Fruit fly (Drosophila melanogaster): ENCODE data around the gene ifc.

The ifc gene

DNA sequence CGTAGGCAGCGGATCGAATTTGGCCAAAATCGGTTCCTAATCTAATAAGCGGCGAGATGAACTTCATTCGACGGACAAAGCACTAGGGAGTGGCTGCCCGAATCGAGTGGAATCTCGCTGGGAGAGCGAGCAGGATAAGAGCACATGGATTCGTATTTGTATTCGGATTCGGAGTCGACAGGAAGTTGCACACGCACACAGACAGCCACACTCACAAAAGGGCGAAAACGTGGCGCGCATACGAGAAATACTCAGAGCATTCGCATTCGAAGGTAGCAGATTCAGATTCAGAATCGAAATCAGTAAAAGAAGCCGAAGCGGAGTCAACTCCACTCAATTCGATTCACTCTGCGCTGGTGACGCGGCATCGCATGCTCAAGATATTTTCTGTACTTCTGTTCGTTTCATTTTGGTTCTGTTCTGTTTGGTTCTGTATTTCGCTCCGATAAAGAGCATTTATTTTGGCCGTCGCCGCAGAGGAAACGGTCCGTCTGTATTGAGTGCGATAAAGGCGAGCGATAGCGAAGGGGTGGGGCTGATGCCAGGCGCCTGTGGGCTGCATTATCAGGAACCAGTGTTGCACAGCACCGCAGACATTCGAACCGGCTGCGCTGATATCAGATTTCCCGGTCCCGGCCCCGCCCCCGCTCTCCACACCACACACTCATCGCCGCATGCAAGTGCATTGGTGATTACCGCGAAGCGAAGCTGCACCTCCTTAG lies 7.7 kb upstream of the ifc start (continued):
- TF ChIP-seq Opbp (GFP tag; IDR thresholded peaks at IDR 0.05; ENCODE audit: partially characterized antibody) (no peak), lmd (GFP tag; IDR thresholded peaks at IDR 0.05) (no peak), Med (GFP tag) (peak; percentile 62), CG11560 (tag; IDR thresholded peaks at IDR 0.05) (no peak), CG10267 (tag; optimal IDR thresholded peaks at IDR 0.05) (peak; percentile 85), lov (optimal IDR thresholded peaks at IDR 0.05) (no peak), lov (GFP tag; IDR thresholded peaks at IDR 0.05) (no peak), H2.0 (GFP tag; IDR thresholded peaks at IDR 0.05) (no peak), Bdp1 (GFP tag; optimal IDR thresholded peaks at IDR 0.05) (no peak), crol (GFP tag; IDR thresholded peaks at IDR 0.05) (no peak), chn (GFP tag; optimal IDR thresholded peaks at IDR 0.05) (peak; percentile 55), CG15073 (GFP tag; optimal IDR thresholded peaks at IDR 0.05) (no peak), CG18619 (GFP tag; optimal IDR thresholded peaks at IDR 0.05) (no peak), unc-4 (GFP tag; IDR thresholded peaks at IDR 0.05; ENCODE audit: partially characterized antibody) (no peak), hbn (GFP tag; IDR thresholded peaks at IDR 0.05; ENCODE audit: partially characterized antibody) (no peak), sna (GFP tag; IDR thresholded peaks at IDR 0.05; ENCODE audit: partially characterized antibody) (no peak), gcm (GFP tag; optimal IDR thresholded peaks at IDR 0.05) (no peak), stwl (tag; optimal IDR thresholded peaks at IDR 0.05) (peak; percentile 2), CG15479 (GFP tag; optimal IDR thresholded peaks at IDR 0.05) (peak; percentile 94), mam (GFP tag; optimal IDR thresholded peaks at IDR 0.05) (no peak), vvl (GFP tag; IDR thresholded peaks at IDR 0.05) (no peak), MBD-R2 (GFP tag; IDR thresholded peaks at IDR 0.05) (no peak), CG9437 (GFP tag; optimal IDR thresholded peaks at IDR 0.05) (no peak), esg (GFP tag; conservative IDR thresholded peaks at IDR 0.05) (no peak), Hr39 (optimal IDR thresholded peaks at IDR 0.05) (no peak), pum (GFP tag; optimal IDR thresholded peaks at IDR 0.05) (no peak), Deaf1 (tag; optimal IDR thresholded peaks at IDR 0.05) (peak; percentile 58), maf-S (GFP tag; optimal IDR thresholded peaks at IDR 0.05) (no peak), Jarid2 (GFP tag; optimal IDR thresholded peaks at IDR 0.05) (no peak), NC2α (GFP tag; optimal IDR thresholded peaks at IDR 0.05) (no peak), lilli (GFP tag; optimal IDR thresholded peaks at IDR 0.05) (no peak), Dfd (GFP tag; optimal IDR thresholded peaks at IDR 0.05) (no peak), Atf-2 (GFP tag; optimal IDR thresholded peaks at IDR 0.05) (no peak), CG13287 (GFP tag; IDR thresholded peaks at IDR 0.05; ENCODE audit: partially characterized antibody) (no peak), CG2678 (tag; optimal IDR thresholded peaks at IDR 0.05) (no peak), inv (GFP tag; IDR thresholded peaks at IDR 0.05; ENCODE audit: partially characterized antibody) (no peak), CG10366 (GFP tag; IDR thresholded peaks at IDR 0.05) (no peak), CG16779 (GFP tag; IDR thresholded peaks at IDR 0.05) (no peak), pfk (GFP tag; optimal IDR thresholded peaks at IDR 0.05) (no peak), CG8089 (GFP tag; optimal IDR thresholded peaks at IDR 0.05) (no peak), CG17568 (GFP tag; optimal IDR thresholded peaks at IDR 0.05) (no peak), CG10462 (GFP tag; optimal IDR thresholded peaks at IDR 0.05) (no peak), Nf-YA (GFP tag; IDR thresholded peaks at IDR 0.05) (no peak), Scr (GFP tag; IDR thresholded peaks at IDR 0.05; ENCODE audit: partially characterized antibody) (no peak), CG14014 (GFP tag; IDR thresholded peaks at IDR 0.05) (no peak), CG30020 (tag; optimal IDR thresholded peaks at IDR 0.05) (no peak), disco-r (GFP tag; optimal IDR thresholded peaks at IDR 0.05) (no peak), CG13123 (GFP tag; optimal IDR thresholded peaks at IDR 0.05) (no peak), CG16863 (GFP tag; optimal IDR thresholded peaks at IDR 0.05) (no peak), CG1832 (GFP tag; optimal IDR thresholded peaks at IDR 0.05) (no peak), Dad (GFP tag; optimal IDR thresholded peaks at IDR 0.05) (no peak)

Data from whole organism, embryonic.